Fruit fly (Drosophila melanogaster) Kc167 (cell line): ENCODE measurements around the gene CG15358.

Experiments used
- Myc ChIP-seq: fragments of >200 bp; optimal IDR thresholded peaks from 2 replicates; lab custom pipeline; 2017; ENCODE audit warnings: missing external identifiers
- Sin3A ChIP-seq: fragments of >200 bp; optimal IDR thresholded peaks from 2 replicates; lab custom pipeline; 2018; ENCODE audit warnings: missing external identifiers
- h ChIP-seq: fragments of >200 bp; optimal IDR thresholded peaks from 3 replicates; lab custom pipeline; 2018; ENCODE audit warnings: missing external identifiers
- insv ChIP-seq: fragments of >200 bp; optimal IDR thresholded peaks from 3 replicates; lab custom pipeline; 2018; ENCODE audit warnings: missing external identifiers
- psq ChIP-seq: fragments of >200 bp; optimal IDR thresholded peaks from 2 replicates; lab custom pipeline; 2017; ENCODE audit warnings: missing external identifiers
- ttk ChIP-seq: sonication (Bioruptor generic); optimal IDR thresholded peaks from 2 replicates; lab custom pipeline; 2017; ENCODE audit warnings: missing external identifiers

Gene CG15358

dm6 chr2L:1883114-1883513, at the start of gene CG15358:
Gene CG15358 (minus strand): TSS chr2L:1883214.
- TF ChIP-seq Myc (no peak), insv (lab: Kevin White, UChicago) (no peak), h (lab: Kevin White, UChicago) (no peak), Sin3A (lab: Kevin White, UChicago) (no peak), psq (lab: Kevin White, UChicago) (no peak), ttk (lab: Kevin White, UChicago) (no peak)

DNA sequence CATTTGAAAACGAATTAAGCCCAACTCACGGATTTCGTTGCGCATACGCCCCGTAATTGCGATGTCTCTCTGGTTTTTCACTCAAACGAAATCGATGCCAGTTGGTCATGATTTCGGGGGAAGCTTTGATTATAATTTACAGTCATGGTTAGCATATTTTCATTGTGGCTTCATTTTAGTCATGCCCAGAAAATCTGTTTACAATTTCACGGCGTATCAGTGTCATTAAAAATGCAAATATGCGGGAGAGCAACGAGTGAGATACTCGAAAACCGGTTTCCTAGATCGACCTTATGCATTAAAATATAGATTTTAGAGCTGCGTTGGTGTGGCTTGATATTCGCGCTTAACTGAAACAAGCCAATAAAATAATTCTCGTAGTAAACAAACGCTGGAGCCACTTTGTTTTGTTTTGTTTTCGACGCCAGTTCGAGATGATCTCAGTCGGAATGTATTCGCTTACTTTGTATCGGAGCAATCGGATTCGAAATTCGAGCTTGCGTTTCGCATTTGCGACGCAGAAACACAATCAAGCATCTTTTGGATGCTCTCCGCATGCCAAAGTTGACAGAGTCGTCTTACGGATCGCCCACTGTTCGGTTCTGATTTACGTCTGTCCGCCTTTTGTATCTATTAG, 47.7 kb upstream of the CG15358 start:
- no peak for TF ChIP-seq Sin3A (lab: Kevin White, UChicago)
- TF ChIP-seq ttk (lab: Kevin White, UChicago), result no peak
- no peak for TF ChIP-seq Myc
- TF ChIP-seq h (lab: Kevin White, UChicago), result no peak

DNA sequence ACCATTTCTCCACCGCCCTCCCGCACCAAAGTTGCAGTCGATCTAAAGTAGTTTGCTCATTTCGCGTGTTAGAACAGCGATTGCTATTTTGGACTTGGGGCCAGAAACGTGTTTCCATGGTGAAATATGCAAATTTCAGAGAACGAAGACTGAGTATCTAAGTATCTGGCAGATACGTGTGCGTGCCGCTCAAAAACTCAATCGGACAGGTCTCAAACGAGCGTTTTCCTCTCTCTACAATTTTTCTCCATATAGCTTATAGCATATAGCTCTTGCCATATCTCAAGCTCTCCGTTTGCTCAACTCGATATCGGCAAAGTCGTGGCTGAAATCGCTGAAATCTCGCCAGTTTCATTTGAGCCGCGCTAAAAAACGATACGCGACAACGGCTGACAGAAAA, 44.4 kb upstream of the CG15358 start:
- TF ChIP-seq psq (lab: Kevin White, UChicago) (no peak), ttk (lab: Kevin White, UChicago) (no peak), Myc (no peak), insv (lab: Kevin White, UChicago) (no peak), Sin3A (lab: Kevin White, UChicago) (no peak), h (lab: Kevin White, UChicago) (no peak)

DNA sequence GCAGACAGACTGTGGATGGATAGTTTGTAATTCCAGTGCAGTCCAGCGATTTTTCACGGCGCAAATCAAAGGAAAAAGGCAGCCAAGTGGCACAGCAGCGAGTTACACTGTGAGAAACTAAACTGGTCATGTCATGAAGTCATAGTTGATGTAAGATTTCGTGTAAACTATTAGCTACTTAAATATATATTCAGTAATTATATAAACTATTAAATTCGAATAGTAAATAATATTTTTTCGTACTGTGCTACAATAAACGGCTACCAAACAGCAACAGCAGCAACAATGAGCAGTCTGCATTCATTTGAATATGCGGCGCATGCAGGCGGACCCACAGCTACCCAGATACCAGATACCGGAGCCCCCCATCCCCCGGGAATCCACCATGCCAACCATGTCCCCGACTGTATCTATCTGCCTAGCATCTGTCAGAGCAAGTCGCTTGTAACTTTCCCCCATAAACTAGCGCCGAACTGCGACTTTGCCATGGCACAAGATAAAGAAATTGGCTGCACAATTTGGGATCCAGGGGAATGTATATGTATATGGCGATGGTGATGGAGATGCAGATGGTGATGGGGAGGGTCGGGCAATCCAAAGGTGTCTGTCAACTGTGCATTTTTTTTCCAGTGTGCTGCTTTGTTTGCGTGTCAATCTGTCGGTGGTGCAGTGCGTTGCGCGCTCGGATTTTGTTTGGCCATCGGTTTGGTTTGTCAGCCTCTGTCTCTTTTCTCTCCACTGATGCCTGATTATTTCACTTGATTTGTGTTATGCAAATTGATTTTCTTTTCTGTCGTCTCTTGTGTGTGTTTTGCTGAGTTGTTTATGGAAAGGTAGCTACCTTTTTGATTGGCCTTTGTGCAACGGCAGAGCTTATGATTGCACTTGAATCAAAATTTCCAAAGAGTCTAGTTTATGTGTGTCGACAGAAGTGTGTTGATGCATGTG, 43.2 kb upstream of the CG15358 start:
- TF ChIP-seq insv (lab: Kevin White, UChicago), result no peak
- TF ChIP-seq ttk (lab: Kevin White, UChicago), result no peak
- no peak for TF ChIP-seq Myc
- TF ChIP-seq Sin3A (lab: Kevin White, UChicago), result no peak
- TF ChIP-seq psq (lab: Kevin White, UChicago), result no peak
- TF ChIP-seq h (lab: Kevin White, UChicago), result no peak

DNA sequence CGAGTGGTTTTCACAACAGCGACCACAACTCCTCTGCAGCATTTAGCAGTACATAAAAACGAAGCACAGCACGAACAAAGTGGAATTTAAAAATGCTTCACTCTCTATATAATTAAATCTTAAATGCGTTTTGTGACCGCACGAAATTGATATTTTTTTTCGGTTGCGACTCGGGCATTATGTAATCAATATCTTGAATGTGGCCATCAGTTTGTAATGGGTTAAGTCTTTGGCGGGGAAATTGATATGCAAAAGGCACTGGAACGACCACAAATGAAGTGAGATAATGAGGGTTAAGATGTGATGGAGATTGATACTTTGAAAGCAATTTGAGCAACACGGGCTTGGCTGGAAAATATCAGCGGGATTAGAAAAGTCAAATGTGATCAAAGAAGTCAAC, 40.8 kb upstream of the CG15358 start:
- TF ChIP-seq ttk (lab: Kevin White, UChicago), result no peak
- no peak for TF ChIP-seq h (lab: Kevin White, UChicago)
- no peak for TF ChIP-seq insv (lab: Kevin White, UChicago)
- no peak for TF ChIP-seq psq (lab: Kevin White, UChicago)
- no peak for TF ChIP-seq Sin3A (lab: Kevin White, UChicago)
- TF ChIP-seq Myc, result no peak

DNA sequence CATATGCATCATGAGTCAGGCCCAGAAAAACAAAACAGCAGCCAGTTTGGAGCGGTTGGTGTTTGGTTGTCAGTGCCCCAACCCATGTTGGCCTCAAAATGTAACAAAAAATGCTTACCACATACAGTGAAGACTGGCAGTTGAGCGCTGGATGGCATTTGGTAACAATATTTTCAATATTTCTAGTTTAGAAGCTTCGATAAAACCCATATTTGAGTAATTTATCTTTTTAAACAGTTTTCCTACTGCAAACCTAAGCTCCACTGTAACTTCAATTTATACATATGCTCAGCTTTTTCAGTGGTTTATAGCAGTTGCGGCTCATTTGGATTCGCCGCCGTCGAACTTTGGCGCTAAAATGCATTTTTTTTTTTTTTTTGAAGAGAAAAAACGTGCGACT, 33.4 kb upstream of the CG15358 start:
- no peak for TF ChIP-seq ttk (lab: Kevin White, UChicago)
- TF ChIP-seq Myc, result no peak
- no peak for TF ChIP-seq insv (lab: Kevin White, UChicago)
- TF ChIP-seq psq (lab: Kevin White, UChicago), result no peak
- no peak for TF ChIP-seq h (lab: Kevin White, UChicago)
- TF ChIP-seq Sin3A (lab: Kevin White, UChicago), result no peak

dm6 chr2L:1913047-1913760, 30.2 kb upstream of the CG15358 start:
- TF ChIP-seq insv (lab: Kevin White, UChicago), result no peak

- no peak for TF ChIP-seq Sin3A (lab: Kevin White, UChicago)
- no peak for TF ChIP-seq psq (lab: Kevin White, UChicago)
- TF ChIP-seq Myc, result no peak
- no peak for TF ChIP-seq h (lab: Kevin White, UChicago)
- TF ChIP-seq insv (lab: Kevin White, UChicago), result no peak
- TF ChIP-seq ttk (lab: Kevin White, UChicago), result no peak
These were observed 29.5 kb upstream of the CG15358 start for dm6 chr2L:1912489-1912888.

DNA sequence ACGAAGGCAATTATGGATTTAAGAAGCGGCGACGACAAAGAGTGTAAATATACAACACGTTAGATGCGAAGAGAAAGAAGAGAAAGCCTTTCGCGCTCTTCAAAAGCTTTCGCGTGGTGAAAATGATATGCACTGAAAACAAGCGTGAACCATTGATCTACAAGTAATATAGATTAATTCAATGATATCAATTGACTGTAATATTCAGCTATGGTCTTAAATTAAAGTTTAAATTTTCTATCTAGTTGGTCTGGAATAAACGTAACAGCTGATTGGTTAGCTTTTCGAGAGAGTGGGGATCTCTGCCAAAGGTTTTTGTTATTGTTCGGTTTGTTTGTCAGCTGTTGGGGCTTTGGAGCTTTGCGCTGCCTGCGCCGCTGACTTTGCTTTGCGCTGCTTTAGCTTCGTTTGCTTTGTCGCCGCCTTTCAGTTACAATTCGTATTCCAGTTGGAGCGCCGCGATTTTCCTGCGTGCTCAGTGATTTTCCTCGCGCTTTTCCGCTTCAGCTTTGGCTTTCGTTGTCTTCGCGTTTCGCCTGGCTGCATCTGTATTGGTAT, 28.4 kb upstream of the CG15358 start:
- no peak for TF ChIP-seq psq (lab: Kevin White, UChicago)
- no peak for TF ChIP-seq insv (lab: Kevin White, UChicago)
- no peak for TF ChIP-seq Sin3A (lab: Kevin White, UChicago)
- TF ChIP-seq h (lab: Kevin White, UChicago), result no peak
- TF ChIP-seq ttk (lab: Kevin White, UChicago), result no peak
- no peak for TF ChIP-seq Myc

dm6 chr2L:1909681-1910080, 26.7 kb upstream of the CG15358 start:
- TF ChIP-seq Sin3A (lab: Kevin White, UChicago), result no peak
- no peak for TF ChIP-seq ttk (lab: Kevin White, UChicago)
- TF ChIP-seq h (lab: Kevin White, UChicago), result no peak
- no peak for TF ChIP-seq psq (lab: Kevin White, UChicago)
- no peak for TF ChIP-seq Myc
- TF ChIP-seq insv (lab: Kevin White, UChicago), result no peak

dm6 chr2L:1907098-1907497, 24.1 kb upstream of the CG15358 start:
- TF ChIP-seq insv (lab: Kevin White, UChicago) (no peak), Sin3A (lab: Kevin White, UChicago) (no peak), Myc (no peak), psq (lab: Kevin White, UChicago) (no peak), h (lab: Kevin White, UChicago) (no peak), ttk (lab: Kevin White, UChicago) (no peak)
